Worm (Caenorhabditis elegans) whole organism, early embryonic: ENCODE data around the gene T28C12.2.

ENCODE experiments used
- ama-1 ChIP-seq: fragments of 150-350 bp; optimal IDR thresholded peaks from 2 replicates; lab custom pipeline; 2014
- sea-1 ChIP-seq: fragments of 200-800 bp; sonication (Bioruptor generic); conservative IDR thresholded peaks from 2 replicates; pipeline ENCODE4 v1.3.6; 2022; ENCODE audit warnings: missing genetic modification characterization, missing compliant biosample characterization
- tbx-37 ChIP-seq: fragments of 200-800 bp; sonication (Bioruptor generic); conservative IDR thresholded peaks from 2 replicates; pipeline ENCODE4 v1.3.6; 2022; ENCODE audit warnings: missing genetic modification reagents, missing genetic modification characterization, missing compliant biosample characterization

- no peak for TF ChIP-seq ama-1
- TF ChIP-seq tbx-37 (GFP tag; lab: Robert Waterston, UW): no peak
- TF ChIP-seq sea-1 (GFP tag; lab: Robert Waterston, UW): no peak
Observed at ce11 chrV:6317928-6318327, 11.1 kb upstream of the T28C12.2 start.
